Fruit fly (Drosophila melanogaster) S2 (cell line): ENCODE data around the gene CG45045.

Source experiments
- CG8478 ChIP-seq: fragments of >200 bp; optimal IDR thresholded peaks from 2 replicates; lab custom pipeline; 2018
- CTCF ChIP-seq, 2 experiments: fragments of >200 bp; optimal IDR thresholded peaks; 2 replicates each; lab custom pipeline; 2018

DNA sequence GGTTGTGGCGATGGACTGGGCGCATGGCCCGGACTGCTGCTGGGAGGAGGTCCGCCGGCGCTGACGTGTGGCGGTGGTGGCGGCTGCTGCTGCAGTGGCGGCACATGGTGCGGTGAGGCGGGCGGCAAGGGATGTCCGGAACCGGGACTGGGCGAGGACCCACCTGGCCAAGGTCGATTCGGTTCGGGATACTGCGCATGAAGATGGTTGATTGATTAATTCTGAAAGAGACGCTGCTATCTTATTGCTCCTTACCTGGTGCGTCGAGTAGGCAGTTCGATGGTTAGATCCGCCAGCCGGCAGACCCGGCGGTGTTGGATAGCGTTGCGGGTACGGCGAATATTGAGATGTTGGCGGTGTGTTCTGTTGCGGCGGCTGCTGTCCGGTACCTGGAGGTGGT lies 40.4 kb downstream of the CG45045 start:
- TF ChIP-seq CG8478 (lab: Kevin White, UChicago) (no peak), CTCF (optimal IDR thresholded peaks at IDR 0.05; lab: Kevin White, UChicago) (no peak)
